Worm (Caenorhabditis elegans): ENCODE data around the gene T02D1.8.

DNA sequence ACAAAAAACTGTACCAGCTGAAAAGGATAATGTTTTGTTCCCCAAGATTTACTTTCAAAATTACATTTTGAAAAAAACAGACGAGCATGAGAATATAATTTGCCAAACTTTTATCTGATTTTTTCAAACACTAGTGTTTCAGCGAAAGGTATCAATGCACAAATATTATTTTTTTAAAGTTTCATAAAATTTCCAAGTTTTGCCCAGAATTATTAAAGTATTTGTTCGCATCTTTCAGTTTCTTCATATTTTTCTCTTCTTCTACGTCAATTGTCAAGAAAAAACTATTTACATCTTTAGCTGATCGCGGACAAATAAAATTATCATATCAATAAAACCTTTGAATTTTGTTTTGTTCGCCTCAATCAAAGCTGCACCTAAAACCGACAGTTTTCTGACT lies 49.7 kb upstream of the T02D1.8 start, which contains the start of gene C06A12.8:
- TF ChIP-seq sox-4 (tag; optimal IDR thresholded peaks at IDR 0.05) (no peak), tbx-7 (tag; optimal IDR thresholded peaks at IDR 0.05) (no peak), C38D4.7 (GFP tag; optimal IDR thresholded peaks at IDR 0.05) (no peak), pag-3 (tag; optimal IDR thresholded peaks at IDR 0.05; ENCODE audit: borderline replicate concordance) (no peak), K09A11.1 (tag; optimal IDR thresholded peaks at IDR 0.05; ENCODE audit: insufficient read depth) (no peak), pha-4 (tag; optimal IDR thresholded peaks at IDR 0.05) (no peak), lim-6 (tag; optimal IDR thresholded peaks at IDR 0.05) (no peak)

Data from whole organism, late embryonic.